Worm (Caenorhabditis elegans): ENCODE data around the gene ceh-62.

DNA sequence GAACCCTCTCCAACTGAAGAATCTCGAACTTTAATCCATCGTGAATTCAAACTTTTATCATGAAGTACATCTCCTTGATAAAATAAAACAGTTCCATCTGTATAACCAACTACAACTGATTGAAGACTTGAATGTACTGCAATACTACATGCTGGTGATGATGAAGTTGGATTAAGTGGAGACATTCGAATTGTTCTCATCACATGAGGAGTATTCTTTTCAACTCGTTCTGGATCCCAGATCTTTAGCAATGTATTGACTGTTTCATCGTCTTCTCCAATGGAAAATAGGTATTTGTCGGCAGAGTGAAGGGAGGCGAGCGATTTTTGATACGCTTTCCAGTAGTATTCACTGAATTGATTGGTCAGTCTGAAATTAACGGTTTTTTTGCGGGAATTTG, 12.9 kb upstream of the ceh-62 start:
- TF ChIP-seq mep-1 (tag; optimal IDR thresholded peaks at IDR 0.05) = no peak
- TF ChIP-seq lin-13 (GFP tag; optimal IDR thresholded peaks at IDR 0.05) = no peak
- no peak for TF ChIP-seq ama-1 (optimal IDR thresholded peaks at IDR 0.05)
- TF ChIP-seq blmp-1 (tag; optimal IDR thresholded peaks at IDR 0.05) = no peak
- no peak for TF ChIP-seq lin-14 (GFP tag; optimal IDR thresholded peaks at IDR 0.05)
- TF ChIP-seq ceh-90 (tag; optimal IDR thresholded peaks at IDR 0.05) = no peak
- TF ChIP-seq irx-1 (tag; optimal IDR thresholded peaks at IDR 0.05) = no peak
- TF ChIP-seq swsn-7 (tag; optimal IDR thresholded peaks at IDR 0.05) = no peak
